Fruit fly (Drosophila melanogaster) whole organism, prepupa: ENCODE results near the gene mod.
A peak's percentile ranks its signal among the peaks of the same experiment; 100 is the strongest.

Experiments
- CG10631 ChIP-seq: fragments of 200-800 bp; sonication (Bioruptor generic); optimal IDR thresholded peaks from 2 replicates; lab custom pipeline; 2016; ENCODE audit warnings: missing biosample characterization, missing genetic modification characterization
- CG10669 ChIP-seq: fragments of 200-800 bp; sonication (Bioruptor generic); optimal IDR thresholded peaks from 3 replicates; lab custom pipeline; 2018; ENCODE audit warnings: missing biosample characterization, mild to moderate bottlenecking, missing genetic modification characterization, moderate library complexity
- CG11294 ChIP-seq: fragments of 200-800 bp; sonication (Bioruptor generic); IDR thresholded peaks from 2 replicates; pipeline ENCODE4 v1.3.6; 2022; ENCODE audit warnings: missing biosample characterization, missing genetic modification characterization
- CG11902 ChIP-seq: fragments of 200-800 bp; sonication (Bioruptor generic); optimal IDR thresholded peaks from 3 replicates; lab custom pipeline; 2016; ENCODE audit warnings: missing biosample characterization, missing genetic modification characterization
- CG15336 ChIP-seq: fragments of 200-800 bp; sonication (Bioruptor generic); IDR thresholded peaks from 2 replicates; pipeline ENCODE4 v1.3.6; 2022; ENCODE audit warnings: missing biosample characterization, missing genetic modification characterization
- CG32006 ChIP-seq: fragments of 200-800 bp; sonication (Bioruptor generic); optimal IDR thresholded peaks from 3 replicates; lab custom pipeline; 2017; ENCODE audit warnings: missing biosample characterization, mild to moderate bottlenecking, missing genetic modification characterization
- CG3919 ChIP-seq: fragments of 200-800 bp; sonication (Bioruptor generic); optimal IDR thresholded peaks from 3 replicates; lab custom pipeline; 2016; ENCODE audit warnings: missing biosample characterization, missing genetic modification characterization
- CG4318 ChIP-seq: fragments of 200-800 bp; sonication (Bioruptor generic); optimal IDR thresholded peaks from 3 replicates; lab custom pipeline; 2017; ENCODE audit warnings: missing biosample characterization, mild to moderate bottlenecking, missing genetic modification characterization
- CG6163 ChIP-seq: fragments of 200-800 bp; sonication (Bioruptor generic); IDR thresholded peaks from 3 replicates; pipeline ENCODE4 v1.3.6; 2022; ENCODE audit warnings: missing biosample characterization, missing genetic modification characterization
- CG6276 ChIP-seq: fragments of 200-800 bp; sonication (Bioruptor generic); optimal IDR thresholded peaks from 2 replicates; lab custom pipeline; 2017; ENCODE audit warnings: missing biosample characterization, mild to moderate bottlenecking, missing genetic modification characterization
- CG6808 ChIP-seq: fragments of 200-800 bp; sonication (Bioruptor generic); optimal IDR thresholded peaks from 3 replicates; lab custom pipeline; 2017; ENCODE audit warnings: missing biosample characterization, missing genetic modification characterization, mild to moderate bottlenecking, moderate library complexity, missing genetic modification reagents
- CG6854 ChIP-seq: fragments of 200-800 bp; sonication (Bioruptor generic); optimal IDR thresholded peaks from 2 replicates; lab custom pipeline; 2017; ENCODE audit warnings: missing biosample characterization, mild to moderate bottlenecking, missing genetic modification characterization
- CG7368 ChIP-seq: fragments of 200-800 bp; sonication (Bioruptor generic); optimal IDR thresholded peaks from 3 replicates; lab custom pipeline; 2016; ENCODE audit warnings: missing biosample characterization, missing genetic modification characterization
- CG8319 ChIP-seq: fragments of 200-800 bp; sonication (Bioruptor generic); optimal IDR thresholded peaks from 3 replicates; lab custom pipeline; 2016; ENCODE audit warnings: missing biosample characterization, missing genetic modification characterization
- CG8632 ChIP-seq: fragments of 200-800 bp; sonication (Bioruptor generic); optimal IDR thresholded peaks from 3 replicates; lab custom pipeline; 2016; ENCODE audit warnings: missing biosample characterization, missing genetic modification characterization
- CG9139 ChIP-seq: fragments of 200-800 bp; sonication (Bioruptor generic); optimal IDR thresholded peaks from 3 replicates; lab custom pipeline; 2017; ENCODE audit warnings: missing biosample characterization, mild to moderate bottlenecking, missing genetic modification characterization
- Eip78C ChIP-seq: fragments of 200-800 bp; sonication (Bioruptor generic); peaks from one replicate; lab custom pipeline; 2016; ENCODE audit warnings: missing biosample characterization, missing genetic modification characterization
- Eip93F ChIP-seq: fragments of 200-800 bp; sonication (Bioruptor generic); optimal IDR thresholded peaks from 2 replicates; lab custom pipeline; 2016; ENCODE audit warnings: missing biosample characterization, mild to moderate bottlenecking, missing genetic modification characterization
- Ets21C ChIP-seq: fragments of 200-800 bp; sonication (Bioruptor generic); optimal IDR thresholded peaks from 3 replicates; lab custom pipeline; 2016; ENCODE audit warnings: missing biosample characterization, missing genetic modification characterization
- Ets96B ChIP-seq: fragments of 200-800 bp; optimal IDR thresholded peaks from 2 replicates; lab custom pipeline; 2019; ENCODE audit warnings: missing biosample characterization, mild to moderate bottlenecking, missing genetic modification characterization, moderate library complexity
- Gug ChIP-seq: fragments of 200-800 bp; sonication (Bioruptor generic); IDR thresholded peaks from 2 replicates; pipeline ENCODE4 v1.3.6; 2022; ENCODE audit warnings: missing biosample characterization, missing genetic modification characterization
- Hr38 ChIP-seq: sonication (Bioruptor generic); optimal IDR thresholded peaks from 2 replicates; lab custom pipeline; 2016; ENCODE audit warnings: missing biosample characterization, missing genetic modification characterization
- Hr4 ChIP-seq: fragments of 200-800 bp; sonication (Bioruptor generic); optimal IDR thresholded peaks from 3 replicates; lab custom pipeline; 2016; ENCODE audit warnings: missing biosample characterization, missing genetic modification characterization
- Met ChIP-seq: fragments of 200-800 bp; sonication (Bioruptor generic); optimal IDR thresholded peaks from 3 replicates; lab custom pipeline; 2016; ENCODE audit warnings: missing biosample characterization, missing genetic modification characterization
- OdsH ChIP-seq: fragments of 200-800 bp; sonication (Bioruptor generic); optimal IDR thresholded peaks from 3 replicates; lab custom pipeline; 2016; ENCODE audit warnings: missing biosample characterization, missing genetic modification characterization
- Smox ChIP-seq: fragments of 200-800 bp; sonication (Bioruptor generic); optimal IDR thresholded peaks from 3 replicates; lab custom pipeline; 2016; ENCODE audit warnings: missing biosample characterization, missing genetic modification characterization
- Sox14 ChIP-seq: fragments of 200-800 bp; sonication (Bioruptor generic); optimal IDR thresholded peaks from 3 replicates; lab custom pipeline; 2016; ENCODE audit warnings: missing biosample characterization, missing genetic modification characterization
- achi ChIP-seq: fragments of 200-800 bp; sonication (Bioruptor generic); optimal IDR thresholded peaks from 3 replicates; lab custom pipeline; 2016; ENCODE audit warnings: missing biosample characterization, missing genetic modification characterization
- acj6 ChIP-seq: fragments of 200-800 bp; sonication (Bioruptor generic); optimal IDR thresholded peaks from 3 replicates; lab custom pipeline; 2016; ENCODE audit warnings: missing biosample characterization, missing genetic modification characterization
- cyc ChIP-seq: fragments of 200-800 bp; sonication (Bioruptor generic); optimal IDR thresholded peaks from 3 replicates; lab custom pipeline; 2016; ENCODE audit warnings: missing biosample characterization, missing genetic modification characterization
- dac ChIP-seq: fragments of 200-800 bp; sonication (Bioruptor generic); optimal IDR thresholded peaks from 2 replicates; lab custom pipeline; 2017; ENCODE audit warnings: missing biosample characterization, mild to moderate bottlenecking, missing genetic modification characterization
- esn ChIP-seq: fragments of 200-800 bp; sonication (Bioruptor generic); optimal IDR thresholded peaks from 2 replicates; lab custom pipeline; 2016; ENCODE audit warnings: missing biosample characterization, mild to moderate bottlenecking, missing genetic modification characterization, moderate library complexity
- fd59A ChIP-seq: fragments of 200-800 bp; sonication (Bioruptor generic); optimal IDR thresholded peaks from 2 replicates; lab custom pipeline; 2017; ENCODE audit warnings: missing biosample characterization, mild to moderate bottlenecking, missing genetic modification characterization, missing genetic modification reagents
- fd85E ChIP-seq: fragments of 200-800 bp; sonication (Bioruptor generic); optimal IDR thresholded peaks from 3 replicates; lab custom pipeline; 2016; ENCODE audit warnings: missing biosample characterization, missing genetic modification characterization
- fkh ChIP-seq: fragments of 200-800 bp; sonication (Bioruptor generic); optimal IDR thresholded peaks from 3 replicates; lab custom pipeline; 2017; ENCODE audit warnings: missing biosample characterization, mild to moderate bottlenecking, missing genetic modification characterization, moderate library complexity
- lz ChIP-seq: fragments of 200-800 bp; sonication (Bioruptor generic); optimal IDR thresholded peaks from 3 replicates; lab custom pipeline; 2016; ENCODE audit warnings: missing biosample characterization, missing genetic modification characterization
- net ChIP-seq: fragments of 200-800 bp; sonication (Bioruptor generic); optimal IDR thresholded peaks from 3 replicates; lab custom pipeline; 2016; ENCODE audit warnings: missing biosample characterization, missing genetic modification characterization
- pdm3 ChIP-seq: fragments of 200-800 bp; sonication (Bioruptor generic); optimal IDR thresholded peaks from 3 replicates; lab custom pipeline; 2016; ENCODE audit warnings: missing biosample characterization, missing genetic modification characterization
- salr ChIP-seq, 2 experiments: fragments of 200-800 bp; sonication (Bioruptor generic); optimal IDR thresholded peaks; 3 replicates each; lab custom pipeline; 2016 to 2018; ENCODE audit warnings: missing biosample characterization in 2 of 2, missing genetic modification characterization in 2 of 2, mild to moderate bottlenecking in 1 of 2
- spab ChIP-seq: fragments of 200-800 bp; sonication (Bioruptor generic); optimal IDR thresholded peaks from 2 replicates; lab custom pipeline; 2017; ENCODE audit warnings: missing biosample characterization, mild to moderate bottlenecking, missing genetic modification characterization, missing genetic modification reagents
- svp ChIP-seq: fragments of 200-800 bp; sonication (Bioruptor generic); peaks from one replicate; lab custom pipeline; 2016; ENCODE audit warnings: missing biosample characterization, missing genetic modification characterization
- topi ChIP-seq: fragments of 200-800 bp; sonication (Bioruptor generic); optimal IDR thresholded peaks from 3 replicates; lab custom pipeline; 2016; ENCODE audit warnings: missing biosample characterization, missing genetic modification characterization
- vri ChIP-seq: fragments of 200-800 bp; sonication (Bioruptor generic); optimal IDR thresholded peaks from 3 replicates; lab custom pipeline; 2016; ENCODE audit warnings: missing biosample characterization, mild to moderate bottlenecking, missing genetic modification characterization

The mod gene

DNA sequence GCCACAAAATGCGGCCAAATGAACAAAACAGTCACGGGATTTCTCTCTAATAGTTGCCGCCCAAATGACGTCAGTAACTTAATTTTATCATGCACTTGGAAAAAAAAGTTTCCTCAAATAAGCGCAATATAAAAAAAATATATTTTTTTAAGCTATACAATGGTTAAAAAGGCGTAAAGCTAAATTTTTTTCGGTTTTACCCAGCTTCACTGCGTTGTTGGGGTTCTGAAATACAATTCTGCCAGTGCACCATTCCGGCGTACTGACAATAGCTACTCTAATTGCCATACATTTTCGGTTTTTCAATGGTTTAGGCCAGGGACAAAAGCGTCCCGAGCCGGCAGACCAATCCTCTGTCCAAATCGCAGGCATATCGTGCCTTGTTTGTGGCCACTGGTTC lies 19.0 kb upstream of the mod start:
- no peak for TF ChIP-seq lz (GFP tag; lab: Kevin White, UChicago)
- TF ChIP-seq fd59A (GFP tag; lab: Kevin White, UChicago): no peak
- peak; percentile 32 for TF ChIP-seq achi (GFP tag; lab: Kevin White, UChicago)
- TF ChIP-seq cyc (GFP tag; lab: Kevin White, UChicago): no peak
- no peak for TF ChIP-seq CG8319 (GFP tag; lab: Kevin White, UChicago)
- TF ChIP-seq salr (GFP tag; optimal IDR thresholded peaks at IDR 0.05; lab: Kevin White, UChicago): no peak
- no peak for TF ChIP-seq CG9139 (GFP tag; lab: Kevin White, UChicago)
- TF ChIP-seq CG11902: no peak
- no peak for TF ChIP-seq Hr38 (GFP tag; lab: Kevin White, UChicago)
- TF ChIP-seq Smox: no peak
- TF ChIP-seq pdm3 (GFP tag; lab: Kevin White, UChicago): peak; percentile 28
- no peak for TF ChIP-seq net (GFP tag; lab: Kevin White, UChicago)
- TF ChIP-seq esn (GFP tag; lab: Kevin White, UChicago): peak; percentile 26
- TF ChIP-seq Eip93F: no peak
- TF ChIP-seq Hr4 (GFP tag; lab: Kevin White, UChicago): peak; percentile 52
- TF ChIP-seq Gug: 0 out of 2 replicates have a peak, but pooled peaks have one; percentile 33
- TF ChIP-seq CG10669 (GFP tag; lab: Kevin White, UChicago): no peak
- TF ChIP-seq svp (GFP tag; lab: Kevin White, UChicago): peak; percentile 48
- no peak for TF ChIP-seq CG6163 (GFP tag; lab: Robert Waterston, UW)
- no peak for TF ChIP-seq dac (GFP tag; lab: Kevin White, UChicago)
- no peak for TF ChIP-seq vri (GFP tag; lab: Kevin White, UChicago)
- no peak for TF ChIP-seq CG4318 (GFP tag; lab: Kevin White, UChicago)
- TF ChIP-seq acj6 (GFP tag; lab: Kevin White, UChicago): peak; percentile 24
- peak; percentile 10 for TF ChIP-seq Met
- TF ChIP-seq Sox14 (GFP tag; lab: Kevin White, UChicago): peak; percentile 12
- no peak for TF ChIP-seq CG15336 (GFP tag; lab: Robert Waterston, UW)
- TF ChIP-seq fkh (GFP tag; lab: Kevin White, UChicago): no peak
- no peak for TF ChIP-seq CG6808
- TF ChIP-seq CG6276 (GFP tag; lab: Kevin White, UChicago): no peak
- TF ChIP-seq CG3919: peak; percentile 34
- TF ChIP-seq CG10631 (GFP tag; lab: Kevin White, UChicago): peak; percentile 13
- no peak for TF ChIP-seq CG11294
- peak; percentile 55 for TF ChIP-seq Eip78C (GFP tag; lab: Kevin White, UChicago)
- TF ChIP-seq OdsH (GFP tag; lab: Kevin White, UChicago): peak; percentile 21
- TF ChIP-seq CG32006: peak; percentile 47
- TF ChIP-seq spab (GFP tag; lab: Kevin White, UChicago): no peak
- no peak for TF ChIP-seq topi (GFP tag; lab: Kevin White, UChicago)

DNA sequence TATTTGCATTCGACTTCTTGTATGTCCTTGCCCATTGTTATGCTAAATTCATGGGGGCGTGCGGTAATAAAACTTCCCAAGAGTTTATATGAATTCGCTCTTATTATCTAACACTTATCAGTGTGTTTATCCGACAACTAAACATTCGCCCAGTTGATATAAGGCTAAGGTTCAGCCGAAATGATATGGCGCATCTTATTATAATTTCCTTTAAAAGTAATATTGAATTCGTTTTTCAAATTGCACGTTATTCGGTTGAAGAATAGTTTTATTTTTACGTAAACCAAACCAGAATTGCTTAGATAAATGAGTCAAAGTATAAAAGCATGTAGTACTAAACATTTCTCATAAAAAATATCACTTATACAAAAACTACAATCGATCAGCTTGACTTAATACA lies 13.8 kb upstream of the mod start, which contains the start of gene Pos:
Pos (plus strand) TSS at position 301 of the 400 bp plus-strand sequence.
- no peak for TF ChIP-seq pdm3 (GFP tag; lab: Kevin White, UChicago)
- TF ChIP-seq CG7368 (GFP tag; lab: Kevin White, UChicago): no peak
- TF ChIP-seq CG6854 (GFP tag; lab: Kevin White, UChicago): no peak
- no peak for TF ChIP-seq svp (GFP tag; lab: Kevin White, UChicago)
- no peak for TF ChIP-seq CG10669 (GFP tag; lab: Kevin White, UChicago)
- no peak for TF ChIP-seq Eip78C (GFP tag; lab: Kevin White, UChicago)

DNA sequence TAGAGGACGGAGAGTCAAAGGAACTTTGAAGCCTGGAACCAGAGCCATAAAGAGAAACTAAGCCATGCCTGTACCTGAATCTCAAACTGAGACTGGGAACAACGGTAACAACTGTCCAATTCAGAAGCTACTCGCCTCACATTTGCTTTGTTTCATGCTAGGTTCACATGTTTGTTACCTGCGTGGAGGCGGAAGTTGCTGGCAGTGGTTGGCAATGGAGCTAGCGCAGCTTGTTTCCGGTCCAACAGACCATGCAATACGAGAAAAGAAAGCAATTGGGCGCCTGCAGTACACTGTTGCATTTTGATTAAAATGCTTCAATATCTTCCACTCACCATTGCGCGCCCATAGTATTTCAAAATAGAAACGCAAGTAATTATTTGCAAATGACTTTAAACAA lies 8.1 kb upstream of the mod start:
- TF ChIP-seq Hr4 (GFP tag; lab: Kevin White, UChicago): no peak
- no peak for TF ChIP-seq Ets21C (GFP tag; lab: Kevin White, UChicago)
- TF ChIP-seq fd85E (GFP tag; lab: Kevin White, UChicago): no peak
- no peak for TF ChIP-seq Ets96B (tag; lab: Kevin White, UChicago)
- TF ChIP-seq CG32006: no peak
- TF ChIP-seq CG8632 (GFP tag; lab: Kevin White, UChicago): no peak
- no peak for TF ChIP-seq lz (GFP tag; lab: Kevin White, UChicago)
